Worm (Caenorhabditis elegans) whole organism, L1 larva: ENCODE measurements around the gene C06H2.2.

Source experiments
- Y116A8C.19 ChIP-seq: sonication (generic microtip); optimal IDR thresholded peaks from 2 replicates; lab custom pipeline; 2016; ENCODE audit warnings: missing compliant biosample characterization, missing genetic modification characterization, borderline replicate concordance
- alr-1 ChIP-seq: fragments of 200-800 bp; sonication (Bioruptor generic); optimal IDR thresholded peaks from 2 replicates; lab custom pipeline; 2018; ENCODE audit warnings: borderline replicate concordance, mild to moderate bottlenecking, missing genetic modification characterization, missing compliant biosample characterization
- ceh-90 ChIP-seq: sonication (generic microtip); optimal IDR thresholded peaks from 2 replicates; lab custom pipeline; 2016; ENCODE audit warnings: missing genetic modification characterization, missing compliant biosample characterization
- elt-3 ChIP-seq, 6 experiments: fragments of 150-350 bp in 1 of 6; sonication (generic microtip); optimal IDR thresholded peaks; 2 replicates each; lab custom pipeline; 2017 to 2018; ENCODE audit warnings: missing biosample characterization in 6 of 6, missing genetic modification characterization in 6 of 6, inconsistent platforms in 1 of 6
- jun-1 ChIP-seq: fragments of 150-350 bp; optimal IDR thresholded peaks from 2 replicates; lab custom pipeline; 2014; ENCODE audit warnings: missing biosample characterization, missing genetic modification reagents, missing genetic modification characterization
- lsy-2 ChIP-seq, 2 experiments: fragments of 150-350 bp; optimal IDR thresholded peaks; 2 replicates each; lab custom pipeline; 2014; ENCODE audit warnings: missing biosample characterization in 2 of 2, missing genetic modification characterization in 2 of 2
- nhr-28 ChIP-seq: fragments of 150-350 bp; optimal IDR thresholded peaks from 2 replicates; lab custom pipeline; 2014; ENCODE audit warnings: missing biosample characterization, missing genetic modification characterization
- skn-1 ChIP-seq: fragments of 150-350 bp; optimal IDR thresholded peaks from 2 replicates; lab custom pipeline; 2014; ENCODE audit warnings: missing biosample characterization, missing genetic modification characterization
- sox-4 ChIP-seq: sonication (generic microtip); optimal IDR thresholded peaks from 2 replicates; lab custom pipeline; 2016; ENCODE audit warnings: missing genetic modification characterization, missing compliant biosample characterization

DNA sequence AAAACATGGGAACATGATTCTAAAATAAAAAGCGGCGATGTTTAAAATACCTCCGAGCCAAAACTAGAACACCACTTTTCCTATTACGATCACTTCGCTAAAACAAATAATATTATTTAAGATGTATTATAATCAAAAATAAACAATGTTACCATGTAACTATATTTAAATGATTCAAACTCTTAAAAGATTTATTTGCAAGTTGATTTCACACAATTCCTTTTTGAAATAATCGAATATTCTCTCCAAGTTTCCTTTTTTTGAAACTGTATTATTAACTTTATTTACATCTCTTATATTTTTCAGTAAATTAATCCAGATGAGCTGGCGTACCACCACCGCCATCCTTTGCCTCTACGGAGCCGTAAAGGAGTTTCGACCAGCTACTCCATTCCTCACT lies 16.2 kb downstream of the C06H2.2 start, which contains the start of gene folt-1:
- no peak for TF ChIP-seq ceh-90 (tag; lab: Kevin White, UChicago)
- no peak for TF ChIP-seq Y116A8C.19 (tag; lab: Kevin White, UChicago)
- no peak for TF ChIP-seq sox-4 (tag; lab: Kevin White, UChicago)
- no peak for TF ChIP-seq nhr-28
- TF ChIP-seq jun-1 (tag; lab: Kevin White, UChicago) = no peak
- TF ChIP-seq lsy-2 (tag; optimal IDR thresholded peaks at IDR 0.05; lab: Kevin White, UChicago) = no peak
- TF ChIP-seq elt-3 (tag; optimal IDR thresholded peaks at IDR 0.05; lab: Kevin White, UChicago) = no peak
- no peak for TF ChIP-seq skn-1 (tag; lab: Kevin White, UChicago)
- no peak for TF ChIP-seq alr-1 (tag; lab: Kevin White, UChicago)
